Worm (Caenorhabditis elegans): ENCODE data around the gene ZK353.10.

ZK353.10 gene

ce11 chrIII:8405449-8405962 is 11.3 kb upstream of the ZK353.10 start, which contains the start of the genes ubxn-4 and cyy-1:
Gene ubxn-4 (minus strand): TSS chrIII:8405562.
Gene cyy-1 (plus strand): TSS chrIII:8405874.
- TF ChIP-seq egl-18 (GFP tag; IDR thresholded peaks at IDR 0.05): no peak
- no peak for TF ChIP-seq sdz-38 (tag; optimal IDR thresholded peaks at IDR 0.05)
- no peak for TF ChIP-seq F57C9.4 (tag; optimal IDR thresholded peaks at IDR 0.05)
- no peak for TF ChIP-seq madf-3 (GFP tag; IDR thresholded peaks at IDR 0.05)

ce11 chrIII:8403507-8403906 is 9.3 kb upstream of the ZK353.10 start, which contains the start of gene cutc-1:
Gene cutc-1 (minus strand): TSS chrIII:8403607.
- TF ChIP-seq attf-5 (GFP tag; optimal IDR thresholded peaks at IDR 0.05): no peak
- TF ChIP-seq ceh-58 (GFP tag; IDR thresholded peaks at IDR 0.05): no peak
- no peak for TF ChIP-seq rpc-1 (optimal IDR thresholded peaks at IDR 0.05)
- TF ChIP-seq rpc-1 (tag; optimal IDR thresholded peaks at IDR 0.05): no peak
- no peak for TF ChIP-seq hmg-20 (GFP tag; IDR thresholded peaks at IDR 0.05)
- TF ChIP-seq fkh-3 (tag; optimal IDR thresholded peaks at IDR 0.05): no peak
- TF ChIP-seq attf-6 (GFP tag; IDR thresholded peaks at IDR 0.05): no peak
- TF ChIP-seq ccch-3 (GFP tag; optimal IDR thresholded peaks at IDR 0.05): no peak
- no peak for TF ChIP-seq snpc-1.3 (tag; optimal IDR thresholded peaks at IDR 0.05; ENCODE audit: insufficient read depth)

- TF ChIP-seq atf-7 (tag; optimal IDR thresholded peaks at IDR 0.05) (no peak), dpff-1 (tag; optimal IDR thresholded peaks at IDR 0.05) (no peak), mes-4 (tag; optimal IDR thresholded peaks at IDR 0.05) (no peak), lsl-1 (GFP tag; optimal IDR thresholded peaks at IDR 0.05) (no peak), snpc-4 (GFP tag; optimal IDR thresholded peaks at IDR 0.05) (no peak), snpc-4 (tag; optimal IDR thresholded peaks at IDR 0.05) (no peak), Y53G8AR.9 (GFP tag; conservative IDR thresholded peaks at IDR 0.05) (no peak), attf-3 (GFP tag; conservative IDR thresholded peaks at IDR 0.05) (no peak), nhr-27 (tag; optimal IDR thresholded peaks at IDR 0.05) (no peak), ets-4 (GFP tag; optimal IDR thresholded peaks at IDR 0.05) (no peak), tlf-1 (GFP tag; optimal IDR thresholded peaks at IDR 0.05) (no peak), ceh-27 (GFP tag; optimal IDR thresholded peaks at IDR 0.05) (no peak), cebp-2 (GFP tag; IDR thresholded peaks at IDR 0.05) (no peak), madf-3 (GFP tag; IDR thresholded peaks at IDR 0.05) (no peak), hmg-20 (GFP tag; IDR thresholded peaks at IDR 0.05) (no peak), nhr-80 (tag; optimal IDR thresholded peaks at IDR 0.05) (no peak)
Observed at ce11 chrIII:8402633-8403032, 8.4 kb upstream of the ZK353.10 start.

DNA sequence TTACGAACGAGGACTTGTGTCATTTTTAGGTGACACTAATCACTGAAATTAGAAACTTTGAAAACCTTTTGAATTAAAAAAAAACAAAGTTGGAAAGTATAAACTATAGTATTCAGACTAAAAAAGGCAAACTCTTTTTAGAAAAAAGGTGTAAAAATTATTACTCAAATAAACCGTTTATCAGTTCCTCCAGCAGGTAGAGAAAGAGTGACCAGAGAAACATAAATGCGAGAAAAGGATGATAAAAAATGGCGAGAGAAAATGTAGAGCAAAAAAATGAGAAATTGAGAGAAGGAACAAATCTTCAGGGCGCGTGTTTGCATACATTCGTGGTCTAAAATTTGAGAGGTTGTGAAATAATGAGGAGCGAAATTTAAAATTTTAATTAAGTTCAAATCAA is 7.7 kb upstream of the ZK353.10 start, which contains the start of gene lap-1:
TSS of gene lap-1 (minus strand) at position 42 of the 400 bp plus-strand sequence.
- TF ChIP-seq zim-3 (tag; optimal IDR thresholded peaks at IDR 0.05) (no peak), nhr-80 (tag; optimal IDR thresholded peaks at IDR 0.05) (peak; percentile 48), cebp-1 (GFP tag; IDR thresholded peaks at IDR 0.05) (no peak), cebp-1 (tag; optimal IDR thresholded peaks at IDR 0.05) (peak; percentile 28)

ce11 chrIII:8400478-8400877 is 6.3 kb upstream of the ZK353.10 start:
- TF ChIP-seq rcor-1 (GFP tag; IDR thresholded peaks at IDR 0.05) (no peak), ets-4 (GFP tag; optimal IDR thresholded peaks at IDR 0.05) (peak; percentile 66), nhr-80 (tag; optimal IDR thresholded peaks at IDR 0.05) (peak; percentile 97), F22D6.2 (tag; optimal IDR thresholded peaks at IDR 0.05) (no peak), cebp-1 (GFP tag; IDR thresholded peaks at IDR 0.05) (0 out of 2 replicates have a peak, but pooled peaks have one; percentile 35), cebp-1 (tag; optimal IDR thresholded peaks at IDR 0.05) (no peak), dox-1 (GFP tag; IDR thresholded peaks at IDR 0.05) (peak; percentile 44; the same call in 1 of the 2 replicates), nfyb-1 (GFP tag; IDR thresholded peaks at IDR 0.05) (0 out of 2 replicates have a peak, but pooled peaks have one; percentile 42)

Data from whole organism, young adult.